Worm (Caenorhabditis elegans): ENCODE data around the gene hsp-1.

Gene hsp-1

DNA sequence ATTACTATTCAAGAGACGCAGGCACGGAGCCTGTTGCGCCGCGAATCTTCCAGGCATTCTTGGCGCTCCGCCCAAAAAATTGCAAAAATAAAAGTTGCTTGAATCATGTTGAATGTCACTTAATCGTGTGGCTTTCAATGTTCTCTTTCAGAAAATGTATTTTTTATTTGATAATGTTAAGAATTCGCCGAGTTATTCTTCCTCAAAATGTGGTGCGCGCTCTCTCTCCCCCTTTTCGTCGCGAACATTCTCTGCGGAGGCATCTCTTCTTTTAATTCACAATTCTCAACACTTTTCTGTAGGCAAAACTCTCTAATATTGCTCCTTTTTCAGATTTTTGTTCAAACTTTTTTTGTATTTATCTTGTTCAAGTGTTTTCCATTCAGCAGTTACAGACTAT lies 396 bp upstream of the hsp-1 start (continued):
- TF ChIP-seq mes-4 (tag; optimal IDR thresholded peaks at IDR 0.05) = no peak
- peak; percentile 88 for TF ChIP-seq egrh-3 (GFP tag; IDR thresholded peaks at IDR 0.05)
- peak; percentile 80 for TF ChIP-seq snpc-3.4 (tag; optimal IDR thresholded peaks at IDR 0.05)
- no peak for TF ChIP-seq F57C9.4 (tag; optimal IDR thresholded peaks at IDR 0.05)
- TF ChIP-seq F33H1.4 (GFP tag; IDR thresholded peaks at IDR 0.05) = peak; percentile 73
- no peak for TF ChIP-seq rec-8 (tag; optimal IDR thresholded peaks at IDR 0.05)
- TF ChIP-seq F49E8.2 (tag; optimal IDR thresholded peaks at IDR 0.05; ENCODE audit: insufficient read depth) = peak; percentile 88
- TF ChIP-seq fkh-3 (tag; optimal IDR thresholded peaks at IDR 0.05) = no peak
- peak in 2 of 3 experiments; percentile 85 to 89 for TF ChIP-seq lin-35 (GFP tag; optimal IDR thresholded peaks at IDR 0.05)
- TF ChIP-seq sea-2 (GFP tag; IDR thresholded peaks at IDR 0.05) = peak; percentile 73; the same call in 1 of the 2 replicates
- peak; percentile 99 for TF ChIP-seq K12H6.12 (tag; optimal IDR thresholded peaks at IDR 0.05)
- TF ChIP-seq tbx-9 (tag; optimal IDR thresholded peaks at IDR 0.05; ENCODE audit: borderline replicate concordance) = peak; percentile 35
- peak; percentile 64 for TF ChIP-seq lsl-1 (GFP tag; optimal IDR thresholded peaks at IDR 0.05)
- TF ChIP-seq bed-2 (GFP tag; IDR thresholded peaks at IDR 0.05) = peak; percentile 77
- no peak for TF ChIP-seq bed-1 (GFP tag; IDR thresholded peaks at IDR 0.05)
- TF ChIP-seq snpc-4 (GFP tag; optimal IDR thresholded peaks at IDR 0.05) = peak; percentile 79
- TF ChIP-seq snpc-4 (tag; optimal IDR thresholded peaks at IDR 0.05) = peak; percentile 82 to 94 (median 86)
- TF ChIP-seq nhr-27 (tag; optimal IDR thresholded peaks at IDR 0.05) = peak; percentile 29
- peak; percentile 94 for TF ChIP-seq ztf-6 (GFP tag; IDR thresholded peaks at IDR 0.05)
- TF ChIP-seq rpc-1 (optimal IDR thresholded peaks at IDR 0.05) = peak; percentile 80
- TF ChIP-seq rpc-1 (tag; optimal IDR thresholded peaks at IDR 0.05) = no peak
- TF ChIP-seq mcd-1 (GFP tag; IDR thresholded peaks at IDR 0.05) = peak; percentile 92
- TF ChIP-seq Y79H2A.3 (GFP tag; conservative IDR thresholded peaks at IDR 0.05) = peak; percentile 92
- TF ChIP-seq mel-28 (tag; optimal IDR thresholded peaks at IDR 0.05; ENCODE audit: borderline replicate concordance) = peak; percentile 82
- TF ChIP-seq hlh-12 (tag; optimal IDR thresholded peaks at IDR 0.05) = no peak
- peak; percentile 81 for TF ChIP-seq ceh-100 (GFP tag; IDR thresholded peaks at IDR 0.05)
- 0 out of 2 replicates have a peak, but pooled peaks have one; percentile 77 for TF ChIP-seq cebp-2 (GFP tag; IDR thresholded peaks at IDR 0.05)
- TF ChIP-seq Y56A3A.18 (GFP tag; IDR thresholded peaks at IDR 0.05) = 0 out of 2 replicates have a peak, but pooled peaks have one; percentile 38
- TF ChIP-seq atf-7 (tag; optimal IDR thresholded peaks at IDR 0.05) = peak; percentile 96
- TF ChIP-seq tlf-1 (GFP tag; optimal IDR thresholded peaks at IDR 0.05) = peak; percentile 99
- peak; percentile 97 for TF ChIP-seq repo-1 (tag; optimal IDR thresholded peaks at IDR 0.05)
- peak; percentile 65 for TF ChIP-seq efl-1 (GFP tag; optimal IDR thresholded peaks at IDR 0.05)
- no peak for TF ChIP-seq sdz-38 (tag; optimal IDR thresholded peaks at IDR 0.05)
- no peak for TF ChIP-seq snpc-1.1 (tag; optimal IDR thresholded peaks at IDR 0.05; ENCODE audit: insufficient read depth)
- peak; percentile 93 for TF ChIP-seq B0336.3 (GFP tag; IDR thresholded peaks at IDR 0.05)
- TF ChIP-seq dpff-1 (tag; optimal IDR thresholded peaks at IDR 0.05) = peak; percentile 91
- peak; percentile 99 for TF ChIP-seq D2030.7 (GFP tag; IDR thresholded peaks at IDR 0.05)
- peak; percentile 76 for TF ChIP-seq madf-6 (GFP tag; IDR thresholded peaks at IDR 0.05)
- peak; percentile 23 for TF ChIP-seq him-1 (tag; optimal IDR thresholded peaks at IDR 0.05)
- peak; percentile 91 for TF ChIP-seq B0035.1 (tag; optimal IDR thresholded peaks at IDR 0.05)
- TF ChIP-seq aptf-2 (GFP tag; conservative IDR thresholded peaks at IDR 0.05) = peak; percentile 78
- no peak for TF ChIP-seq nfya-2 (GFP tag; IDR thresholded peaks at IDR 0.05)
- TF ChIP-seq unc-130 (GFP tag; optimal IDR thresholded peaks at IDR 0.05) = peak; percentile 83
- peak; percentile 91 for TF ChIP-seq rcor-1 (GFP tag; IDR thresholded peaks at IDR 0.05)
- TF ChIP-seq snpc-1.3 (tag; optimal IDR thresholded peaks at IDR 0.05; ENCODE audit: insufficient read depth) = peak; percentile 61
- peak; percentile 91 for TF ChIP-seq attf-5 (GFP tag; optimal IDR thresholded peaks at IDR 0.05)
- TF ChIP-seq Y95B8A.8 (GFP tag; IDR thresholded peaks at IDR 0.05) = peak; percentile 94
- peak; percentile 71; the same call in 1 of the 2 replicates for TF ChIP-seq ceh-40 (GFP tag; IDR thresholded peaks at IDR 0.05)

Data from whole organism, young adult.